Fruit fly (Drosophila melanogaster) whole organism, wandering third instar larva: ENCODE measurements around the gene SmydA-8.

Source experiments
- Abd-B ChIP-seq: fragments of >200 bp; optimal IDR thresholded peaks from 2 replicates; lab custom pipeline; 2017; ENCODE audit warnings: missing biosample characterization, missing genetic modification characterization
- Dfd ChIP-seq: fragments of >200 bp; optimal IDR thresholded peaks from 2 replicates; lab custom pipeline; 2017; ENCODE audit warnings: missing biosample characterization, missing genetic modification characterization
- HLH106 ChIP-seq: fragments of 200-800 bp; optimal IDR thresholded peaks from 3 replicates; lab custom pipeline; 2019; ENCODE audit warnings: missing biosample characterization, mild to moderate bottlenecking, missing genetic modification characterization, moderate library complexity
- Jra ChIP-seq: sonication (Bioruptor generic); optimal IDR thresholded peaks from 2 replicates; lab custom pipeline; 2016; ENCODE audit warnings: missing biosample characterization, missing genetic modification characterization
- foxo ChIP-seq, 2 experiments: fragments of 200-800 bp; sonication (Bioruptor generic); optimal IDR thresholded peaks; 2 replicates in 1 of 2; 3 replicates in 1 of 2; lab custom pipeline; 2016 to 2017; ENCODE audit warnings: missing biosample characterization in 2 of 2, missing genetic modification characterization in 2 of 2
- fru ChIP-seq: fragments of 200-800 bp; sonication (Bioruptor generic); optimal IDR thresholded peaks from 3 replicates; lab custom pipeline; 2016; ENCODE audit warnings: missing biosample characterization, mild to moderate bottlenecking, missing genetic modification characterization
- jim ChIP-seq: fragments of 175-275, 200-325 bp; sonication (Bioruptor generic); optimal IDR thresholded peaks from 2 replicates; lab custom pipeline; 2016; ENCODE audit warnings: missing biosample characterization, mild to moderate bottlenecking, missing genetic modification characterization
- lola ChIP-seq: fragments of >200 bp; optimal IDR thresholded peaks from 2 replicates; lab custom pipeline; 2017; ENCODE audit warnings: missing biosample characterization, missing genetic modification characterization
- psq ChIP-seq: fragments of 200-800 bp; sonication (Bioruptor generic); optimal IDR thresholded peaks from 3 replicates; lab custom pipeline; 2017; ENCODE audit warnings: missing biosample characterization, mild to moderate bottlenecking, missing genetic modification characterization, moderate library complexity
- usp ChIP-seq: fragments of >200 bp; optimal IDR thresholded peaks from 2 replicates; lab custom pipeline; 2017; ENCODE audit warnings: missing biosample characterization, missing genetic modification characterization

dm6 chrX:2225138-2225537 is 11.5 kb upstream of the SmydA-8 start, which contains the start of gene pcx:
- TF ChIP-seq psq (GFP tag; lab: Kevin White, UChicago) (no peak), foxo (GFP tag; optimal IDR thresholded peaks at IDR 0.05; lab: Kevin White, UChicago) (no peak), lola (no peak), HLH106 (tag; lab: Kevin White, UChicago) (no peak), usp (no peak), fru (GFP tag; lab: Kevin White, UChicago) (no peak), jim (GFP tag; lab: Kevin White, UChicago) (no peak), Jra (no peak), Abd-B (no peak), Dfd (GFP tag; lab: Kevin White, UChicago) (no peak)
